Worm (Caenorhabditis elegans) whole organism, L1 larva: ENCODE data around the gene set-14.

Source experiments
- elt-3 ChIP-seq, 6 experiments: fragments of 150-350 bp in 1 of 6; sonication (generic microtip); optimal IDR thresholded peaks; 2 replicates each; lab custom pipeline; 2017 to 2018; ENCODE audit warnings: missing biosample characterization in 6 of 6, missing genetic modification characterization in 6 of 6, inconsistent platforms in 1 of 6
- fkh-10 ChIP-seq: sonication (generic microtip); optimal IDR thresholded peaks from 2 replicates; lab custom pipeline; 2017; ENCODE audit warnings: missing biosample characterization, missing genetic modification reagents, missing genetic modification characterization
- jun-1 ChIP-seq: fragments of 150-350 bp; optimal IDR thresholded peaks from 2 replicates; lab custom pipeline; 2014; ENCODE audit warnings: missing biosample characterization, missing genetic modification reagents, missing genetic modification characterization
- lin-13 ChIP-seq: fragments of 150-350 bp; optimal IDR thresholded peaks from 2 replicates; lab custom pipeline; 2014; ENCODE audit warnings: missing biosample characterization, missing genetic modification reagents, missing genetic modification characterization
- lin-39 ChIP-seq: fragments of 150-350 bp; optimal IDR thresholded peaks from 2 replicates; lab custom pipeline; 2014; ENCODE audit warnings: missing biosample characterization, missing genetic modification reagents, missing genetic modification characterization
- lir-3 ChIP-seq: sonication (generic microtip); optimal IDR thresholded peaks from 2 replicates; lab custom pipeline; 2016; ENCODE audit warnings: mild to moderate bottlenecking, missing genetic modification characterization, moderate library complexity, missing compliant biosample characterization; ENCODE audit not compliant: poor library complexity
- mdl-1 ChIP-seq, 2 experiments: fragments of 150-350 bp; optimal IDR thresholded peaks; 2 replicates each; lab custom pipeline; 2014 to 2017; ENCODE audit warnings: missing biosample characterization in 2 of 2, missing genetic modification characterization in 2 of 2, inconsistent platforms in 1 of 2
- mep-1 ChIP-seq: fragments of 150-350 bp; optimal IDR thresholded peaks from 2 replicates; lab custom pipeline; 2014; ENCODE audit warnings: missing biosample characterization, missing genetic modification characterization
- nhr-12 ChIP-seq: sonication (generic microtip); optimal IDR thresholded peaks from 2 replicates; lab custom pipeline; 2017; ENCODE audit warnings: missing biosample characterization, missing genetic modification characterization
- nhr-28 ChIP-seq: fragments of 150-350 bp; optimal IDR thresholded peaks from 2 replicates; lab custom pipeline; 2014; ENCODE audit warnings: missing biosample characterization, missing genetic modification characterization
- nhr-77 ChIP-seq: fragments of 150-350 bp; optimal IDR thresholded peaks from 2 replicates; lab custom pipeline; 2014; ENCODE audit warnings: missing biosample characterization, missing genetic modification characterization
- rnt-1 ChIP-seq: sonication (generic microtip); optimal IDR thresholded peaks from 2 replicates; lab custom pipeline; 2016; ENCODE audit warnings: mild to moderate bottlenecking, missing genetic modification characterization, moderate library complexity, missing compliant biosample characterization
- snpc-4 ChIP-seq: fragments of 150-350 bp; optimal IDR thresholded peaks from 2 replicates; lab custom pipeline; 2014; ENCODE audit warnings: missing biosample characterization, missing genetic modification characterization
- zag-1 ChIP-seq: fragments of 150-350 bp; optimal IDR thresholded peaks from 2 replicates; lab custom pipeline; 2014; ENCODE audit warnings: missing biosample characterization, missing genetic modification characterization

- TF ChIP-seq fkh-10 (no peak), lir-3 (no peak), zag-1 (tag; lab: Kevin White, UChicago) (no peak), nhr-77 (no peak), jun-1 (no peak), lin-13 (GFP tag; lab: Kevin White, UChicago) (no peak), rnt-1 (no peak), nhr-28 (tag; lab: Kevin White, UChicago) (no peak), mdl-1 (tag; optimal IDR thresholded peaks at IDR 0.05; lab: Kevin White, UChicago) (no peak), elt-3 (tag; optimal IDR thresholded peaks at IDR 0.05; lab: Kevin White, UChicago) (no peak), snpc-4 (tag; lab: Kevin White, UChicago) (no peak), mep-1 (no peak), lin-39 (tag; lab: Kevin White, UChicago) (no peak), nhr-12 (no peak)
Measured at ce11 chrII:10792611-10793010, 3.5 kb downstream of the set-14 start.
